Fruit fly (Drosophila melanogaster): Measurements from ENCODE around the gene oc.

The oc gene

DNA sequence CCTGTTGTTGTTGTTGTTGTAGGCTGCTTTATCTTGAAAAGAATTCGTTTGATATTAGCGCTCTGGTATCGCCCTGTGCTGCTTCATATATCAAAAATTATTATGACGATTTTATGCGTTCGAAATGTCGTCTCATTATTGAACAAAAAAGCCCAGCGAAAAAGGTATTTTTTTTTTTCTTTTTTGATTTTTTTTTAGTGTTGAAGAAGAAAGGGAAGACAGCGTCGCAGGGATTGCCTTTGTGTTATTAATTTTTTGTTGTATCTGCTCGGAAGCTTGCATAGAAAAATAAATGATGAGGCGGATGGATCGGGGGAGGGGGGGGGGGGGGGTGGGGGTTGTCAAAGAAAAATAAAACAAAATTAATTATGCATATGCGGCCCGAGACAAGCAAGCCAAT, 11.8 kb upstream of the oc start:
- TF ChIP-seq Crg-1 (GFP tag; optimal IDR thresholded peaks at IDR 0.05) (no peak), Mnt (GFP tag; optimal IDR thresholded peaks at IDR 0.05) (no peak)

DNA sequence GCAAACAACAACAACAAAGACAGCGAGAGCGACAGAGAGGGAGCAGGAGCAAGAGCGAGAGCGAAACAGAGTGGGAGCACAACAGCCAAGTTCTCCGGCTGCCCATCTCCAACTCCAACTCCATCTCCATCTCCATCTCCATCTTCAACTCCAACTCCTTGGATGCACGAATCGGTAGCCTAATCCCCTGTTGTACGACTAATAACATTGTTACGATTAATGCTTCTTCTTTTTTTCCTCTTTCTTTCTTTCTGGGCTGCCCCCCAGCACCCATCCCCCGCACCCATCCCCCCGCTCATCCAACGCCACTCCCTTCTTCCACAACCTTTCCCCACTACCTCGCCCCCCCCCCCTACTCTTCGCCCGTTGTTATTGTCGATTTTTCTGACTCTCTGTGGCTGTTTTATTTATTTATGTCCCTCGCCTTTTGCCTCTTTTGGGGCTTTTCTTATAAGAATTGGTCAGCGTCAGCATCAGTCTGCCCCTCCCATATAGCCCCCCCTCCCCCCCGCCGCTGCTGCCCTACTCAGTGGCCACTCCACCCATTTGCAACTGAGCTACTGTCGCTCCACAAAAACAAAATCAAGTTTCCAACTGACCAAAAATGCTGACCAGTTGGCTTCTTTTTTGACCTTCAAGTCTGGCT, 10.8 kb upstream of the oc start:
- TF ChIP-seq CG33017 (tag; optimal IDR thresholded peaks at IDR 0.05) (no peak), bab1 (GFP tag; optimal IDR thresholded peaks at IDR 0.05) (no peak), cic (GFP tag; optimal IDR thresholded peaks at IDR 0.05) (no peak), Hr96 (GFP tag; optimal IDR thresholded peaks at IDR 0.05) (no peak)

DNA sequence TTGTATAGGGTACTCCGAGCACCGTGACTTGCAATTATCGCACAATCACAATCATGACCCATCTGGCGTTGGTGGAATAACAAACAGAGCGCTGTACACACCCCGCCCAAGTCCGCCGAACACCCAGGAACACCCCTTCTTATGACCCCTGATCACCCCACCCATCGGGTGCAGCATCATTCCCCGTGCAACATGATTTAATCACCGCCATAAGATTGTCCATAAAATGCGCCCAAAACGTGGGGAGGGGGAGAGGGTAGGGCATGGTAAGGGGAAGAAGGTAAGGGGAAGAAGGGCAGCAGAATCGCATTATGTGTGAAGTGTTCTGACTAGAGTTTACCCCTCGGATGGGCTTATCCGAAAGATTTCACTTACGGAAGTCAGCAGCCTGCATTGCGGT, 9.9 kb upstream of the oc start:
- no peak for TF ChIP-seq CG5204 (GFP tag; optimal IDR thresholded peaks at IDR 0.05)
- no peak for TF ChIP-seq ovo (GFP tag; optimal IDR thresholded peaks at IDR 0.05)
- TF ChIP-seq Crg-1 (GFP tag; optimal IDR thresholded peaks at IDR 0.05): no peak
- TF ChIP-seq tj (GFP tag; optimal IDR thresholded peaks at IDR 0.05): no peak
- no peak for TF ChIP-seq toe (GFP tag; optimal IDR thresholded peaks at IDR 0.05)
- no peak for TF ChIP-seq cic (GFP tag; optimal IDR thresholded peaks at IDR 0.05)
- TF ChIP-seq Mnt (GFP tag; optimal IDR thresholded peaks at IDR 0.05): no peak
- TF ChIP-seq CG11617 (GFP tag; optimal IDR thresholded peaks at IDR 0.05): no peak
- no peak for TF ChIP-seq kay (GFP tag; ENCODE audit: borderline replicate concordance)
- TF ChIP-seq CG14711 (tag; optimal IDR thresholded peaks at IDR 0.05): no peak
- no peak for TF ChIP-seq CG7101 (tag; optimal IDR thresholded peaks at IDR 0.05)

DNA sequence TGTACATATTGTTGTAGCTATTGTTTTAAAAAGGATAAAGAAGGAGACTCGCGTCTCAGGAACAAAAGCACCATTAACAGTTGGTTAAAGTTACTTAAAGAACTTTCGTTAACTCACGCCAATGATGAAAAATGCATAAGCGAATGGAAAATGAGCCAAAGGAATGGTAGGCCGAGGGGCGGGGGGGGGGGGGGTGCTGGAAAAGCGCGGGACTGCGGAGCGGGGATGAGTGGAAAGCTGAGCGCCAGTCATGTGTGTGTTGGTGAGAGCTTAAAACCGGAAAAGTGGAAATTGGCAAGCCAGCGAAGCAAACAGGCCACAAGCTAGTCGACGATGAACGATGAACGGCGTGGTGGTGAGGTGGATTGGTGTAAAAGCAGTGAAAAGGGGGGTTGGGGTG, 7.6 kb upstream of the oc start:
- TF ChIP-seq cnc (optimal IDR thresholded peaks at IDR 0.05): no peak
- no peak for TF ChIP-seq CG33017 (tag; optimal IDR thresholded peaks at IDR 0.05)

DNA sequence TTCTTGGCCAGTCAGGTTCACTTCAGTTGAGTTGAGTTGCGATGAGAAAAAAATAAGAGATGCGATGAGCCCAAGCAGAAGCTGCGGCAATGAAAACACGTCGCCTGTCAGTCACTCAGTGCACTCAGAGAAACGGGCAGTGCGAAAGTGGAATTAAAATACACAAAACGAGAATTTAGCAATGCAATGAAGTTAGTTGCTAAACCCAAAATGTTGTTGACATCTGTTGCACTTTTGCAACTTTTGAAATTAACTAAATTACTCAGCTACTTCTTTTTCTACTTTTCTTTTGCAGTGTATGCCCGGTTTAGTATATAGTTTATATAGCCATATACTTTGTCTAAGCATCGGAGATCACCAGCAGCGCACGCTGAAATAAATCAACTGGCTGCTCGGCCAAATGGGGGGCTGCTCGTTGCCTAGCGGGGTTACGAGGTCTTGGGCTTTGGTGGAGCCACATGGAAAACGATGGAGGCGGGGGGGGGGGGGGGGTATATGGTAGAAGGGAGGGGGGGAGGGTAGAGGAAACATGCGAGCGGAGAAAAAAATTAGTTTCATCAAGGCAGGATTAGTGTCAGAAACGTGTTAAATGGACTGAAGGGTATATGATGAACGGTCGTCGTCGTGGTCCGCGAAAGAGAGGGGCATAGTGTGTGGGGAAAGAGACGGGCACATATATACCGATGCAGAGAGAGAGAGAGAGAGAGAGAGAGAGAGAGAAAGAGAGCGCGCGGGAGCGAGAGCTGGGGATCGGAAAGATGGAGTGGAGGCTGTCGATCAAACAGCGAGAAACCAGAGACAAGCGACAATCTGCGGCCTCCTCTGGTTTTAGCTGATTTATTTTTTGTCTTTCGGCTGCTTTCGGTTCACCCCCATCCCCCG, 6.3 kb upstream of the oc start:
- TF ChIP-seq CG7045 (GFP tag; optimal IDR thresholded peaks at IDR 0.05) (no peak), Mnt (GFP tag; optimal IDR thresholded peaks at IDR 0.05) (no peak), CG1620 (GFP tag; optimal IDR thresholded peaks at IDR 0.05) (no peak), CG11617 (GFP tag; optimal IDR thresholded peaks at IDR 0.05) (no peak), bab1 (GFP tag; optimal IDR thresholded peaks at IDR 0.05) (no peak), toe (GFP tag; optimal IDR thresholded peaks at IDR 0.05) (no peak), CG7101 (tag; optimal IDR thresholded peaks at IDR 0.05) (no peak), CG5204 (GFP tag; optimal IDR thresholded peaks at IDR 0.05) (no peak), cnc (optimal IDR thresholded peaks at IDR 0.05) (no peak), CG12768 (GFP tag; optimal IDR thresholded peaks at IDR 0.05) (no peak), Clk (GFP tag; optimal IDR thresholded peaks at IDR 0.05) (no peak), CG33017 (tag; optimal IDR thresholded peaks at IDR 0.05) (no peak), ovo (GFP tag; optimal IDR thresholded peaks at IDR 0.05) (no peak), kay (GFP tag; ENCODE audit: borderline replicate concordance) (no peak), pad (GFP tag; optimal IDR thresholded peaks at IDR 0.05) (no peak), cic (GFP tag; optimal IDR thresholded peaks at IDR 0.05) (no peak), tj (GFP tag; optimal IDR thresholded peaks at IDR 0.05) (no peak), Hr96 (GFP tag; optimal IDR thresholded peaks at IDR 0.05) (no peak)

DNA sequence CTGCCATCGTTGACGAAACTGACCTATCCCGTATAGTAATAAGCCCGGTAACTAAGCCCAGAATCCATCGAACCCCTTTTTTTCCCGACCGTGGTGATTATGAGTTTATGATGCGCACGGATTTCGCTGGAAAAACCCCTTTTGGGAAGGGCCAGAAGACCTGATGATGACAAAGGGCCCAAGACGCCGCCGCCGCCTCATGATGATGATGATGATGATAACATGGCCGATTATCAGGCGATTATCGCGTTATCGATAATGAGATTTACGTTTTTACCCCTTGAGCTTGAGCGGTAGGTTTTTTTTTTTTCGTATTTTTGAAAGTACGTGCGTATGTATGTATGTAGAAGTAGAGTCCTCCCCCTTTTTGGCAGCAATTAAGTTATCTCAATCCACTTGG, 4.7 kb upstream of the oc start:
- TF ChIP-seq Crg-1 (GFP tag; optimal IDR thresholded peaks at IDR 0.05) (no peak), kay (GFP tag; ENCODE audit: borderline replicate concordance) (no peak), toe (GFP tag; optimal IDR thresholded peaks at IDR 0.05) (no peak), Hr96 (GFP tag; optimal IDR thresholded peaks at IDR 0.05) (no peak), CG7045 (GFP tag; optimal IDR thresholded peaks at IDR 0.05) (no peak), Mnt (GFP tag; optimal IDR thresholded peaks at IDR 0.05) (no peak), CG1620 (GFP tag; optimal IDR thresholded peaks at IDR 0.05) (no peak), bab1 (GFP tag; optimal IDR thresholded peaks at IDR 0.05) (no peak), ovo (GFP tag; optimal IDR thresholded peaks at IDR 0.05) (no peak), CG14711 (tag; optimal IDR thresholded peaks at IDR 0.05) (no peak), CG11617 (GFP tag; optimal IDR thresholded peaks at IDR 0.05) (no peak), cic (GFP tag; optimal IDR thresholded peaks at IDR 0.05) (no peak), CG7101 (tag; optimal IDR thresholded peaks at IDR 0.05) (no peak)

DNA sequence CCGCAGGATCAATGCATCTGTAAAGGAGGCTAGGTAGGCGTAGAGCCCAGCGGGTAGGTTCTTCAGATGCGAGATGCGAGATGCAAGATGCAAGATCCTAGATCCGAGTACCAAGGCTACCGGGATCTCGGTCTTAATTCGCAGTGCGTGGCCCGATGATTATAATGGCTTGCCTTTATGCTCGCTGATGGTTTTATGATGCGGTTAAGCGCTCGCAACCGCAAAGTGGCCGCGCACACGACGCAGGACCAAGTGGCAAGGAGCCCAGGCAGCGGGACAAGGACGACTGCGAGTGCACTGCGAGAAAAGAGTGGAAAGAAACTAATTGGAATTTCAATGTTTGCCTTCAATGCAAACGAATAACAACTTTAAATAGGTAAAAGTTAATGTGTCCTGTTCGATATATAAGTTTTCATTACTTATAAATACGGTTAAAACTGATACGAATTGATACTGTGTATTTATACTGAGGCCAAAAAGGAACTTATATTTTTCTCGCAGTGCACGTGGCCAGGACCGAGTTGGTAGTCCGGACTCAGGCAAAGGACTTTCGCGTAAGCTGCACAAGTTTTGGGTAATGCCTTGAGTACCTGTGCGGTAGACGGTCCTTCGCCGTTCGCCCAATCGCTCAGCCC, 3.6 kb upstream of the oc start:
- TF ChIP-seq cic (GFP tag; optimal IDR thresholded peaks at IDR 0.05) (no peak), cnc (optimal IDR thresholded peaks at IDR 0.05) (no peak), CG5204 (GFP tag; optimal IDR thresholded peaks at IDR 0.05) (no peak), CG1620 (GFP tag; optimal IDR thresholded peaks at IDR 0.05) (no peak), kay (GFP tag; ENCODE audit: borderline replicate concordance) (no peak)
